Worm (Caenorhabditis elegans) whole organism, young adult: ENCODE results near the gene F20D1.3.

Experiments
- F33H1.4 ChIP-seq: fragments of 200-800 bp; sonication (Bioruptor generic); IDR thresholded peaks from 2 replicates; pipeline ENCODE4 v1.3.6; 2022; ENCODE audit warnings: missing genetic modification reagents, missing genetic modification characterization, missing compliant biosample characterization
- ceh-91 ChIP-seq: fragments of 200-800 bp; sonication (Bioruptor generic); IDR thresholded peaks from 2 replicates; pipeline ENCODE4 v1.3.6; 2022; ENCODE audit warnings: missing genetic modification reagents, missing genetic modification characterization, missing compliant biosample characterization
- hmg-1.2 ChIP-seq: fragments of 200-800 bp; sonication (Bioruptor generic); IDR thresholded peaks from 2 replicates; pipeline ENCODE4 v1.3.6; 2022; ENCODE audit warnings: missing genetic modification reagents, missing genetic modification characterization, missing compliant biosample characterization
- let-526 ChIP-seq: fragments of 200-800 bp; sonication (Bioruptor generic); IDR thresholded peaks from 2 replicates; pipeline ENCODE4 v1.3.6; 2022; ENCODE audit warnings: missing genetic modification reagents, missing genetic modification characterization, missing compliant biosample characterization
- lin-35 ChIP-seq, 3 experiments: fragments of 150-350 bp in 2 of 3; sonication (generic microtip) in 1 of 3; optimal IDR thresholded peaks; 2 replicates each; lab custom pipeline; 2014 to 2018; ENCODE audit warnings: missing biosample characterization in 3 of 3, missing genetic modification characterization in 3 of 3, missing genetic modification reagents in 3 of 3
- lin-40 ChIP-seq: sonication (generic microtip); optimal IDR thresholded peaks from 2 replicates; lab custom pipeline; 2016; ENCODE audit warnings: missing genetic modification characterization, mild to moderate bottlenecking, missing compliant biosample characterization, missing genotype, missing genetic modification reagents
- nfya-1 ChIP-seq: sonication (generic microtip); optimal IDR thresholded peaks from 2 replicates; lab custom pipeline; 2017; ENCODE audit warnings: antibody characterized with exemption, missing compliant biosample characterization, missing genetic modification characterization, borderline replicate concordance; ENCODE audit not compliant: insufficient read depth
- pha-4 ChIP-seq: fragments of 150-350 bp; sonication (generic microtip); optimal IDR thresholded peaks from 2 replicates; lab custom pipeline; 2014; ENCODE audit warnings: missing biosample characterization, missing genetic modification reagents, missing genetic modification characterization
- repo-1 ChIP-seq: sonication (generic microtip); optimal IDR thresholded peaks from 2 replicates; lab custom pipeline; 2017; ENCODE audit warnings: mild to moderate bottlenecking, missing genetic modification characterization, missing compliant biosample characterization
- snpc-3.4 ChIP-seq: sonication (generic microtip); optimal IDR thresholded peaks from 2 replicates; lab custom pipeline; 2017; ENCODE audit warnings: missing genetic modification characterization, mild to moderate bottlenecking, missing compliant biosample characterization, antibody characterized with exemption, moderate library complexity, missing genotype, missing genetic modification reagents
- unc-130 ChIP-seq: sonication (generic microtip); optimal IDR thresholded peaks from 2 replicates; lab custom pipeline; 2016; ENCODE audit warnings: missing genetic modification reagents, missing genetic modification characterization, missing compliant biosample characterization
- unc-62 ChIP-seq: fragments of 150-350 bp; optimal IDR thresholded peaks from 2 replicates; lab custom pipeline; 2014; ENCODE audit warnings: missing biosample characterization, missing genetic modification reagents, missing genetic modification characterization

DNA sequence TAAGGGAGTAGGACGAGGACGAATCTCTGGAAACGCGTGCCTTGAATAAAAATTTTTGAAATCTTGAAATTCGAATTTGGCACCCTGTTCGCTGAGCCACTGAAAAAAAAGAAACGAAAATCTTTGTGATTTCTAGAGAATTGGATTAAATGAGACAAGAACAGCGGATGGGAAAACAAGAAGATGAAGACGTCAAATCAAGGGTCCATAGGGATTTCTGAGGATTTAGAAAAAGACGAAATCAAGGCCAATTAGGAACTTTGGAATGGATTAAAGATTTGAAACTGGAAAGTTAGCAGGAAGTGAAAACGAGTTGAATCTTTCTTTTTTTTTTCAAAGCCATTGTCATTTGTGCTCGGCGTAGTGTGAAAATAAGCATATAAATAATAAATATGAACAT is 21.4 kb upstream of the F20D1.3 start, which contains the start of gene pag-3:
- TF ChIP-seq ceh-91 (no peak), lin-40 (no peak), let-526 (GFP tag; lab: Robert Waterston, UW) (no peak), repo-1 (tag; lab: Kevin White, UChicago) (no peak), lin-35 (GFP tag; optimal IDR thresholded peaks at IDR 0.05; lab: Kevin White, UChicago) (no peak), unc-130 (GFP tag; lab: Kevin White, UChicago) (no peak), nfya-1 (tag; lab: Kevin White, UChicago) (no peak), hmg-1.2 (GFP tag; lab: Robert Waterston, UW) (no peak), unc-62 (GFP tag; lab: Kevin White, UChicago) (no peak), F33H1.4 (GFP tag; lab: Robert Waterston, UW) (no peak), snpc-3.4 (tag; lab: Kevin White, UChicago) (no peak), pha-4 (tag; lab: Kevin White, UChicago) (no peak)
